Worm (Caenorhabditis elegans) whole organism, mixed stage, embryonic: Measurements from ENCODE around the gene F38H4.3.

Experiments
- M03D4.4 ChIP-seq: sonication (generic microtip); optimal IDR thresholded peaks from 2 replicates; lab custom pipeline; 2017; ENCODE audit warnings: mild to moderate bottlenecking, missing genetic modification characterization, missing compliant biosample characterization
- blmp-1 ChIP-seq: fragments of 150-350 bp; optimal IDR thresholded peaks from 2 replicates; lab custom pipeline; 2014; ENCODE audit warnings: missing biosample characterization, missing genetic modification characterization
- ces-1 ChIP-seq: fragments of 150-350 bp; optimal IDR thresholded peaks from 2 replicates; lab custom pipeline; 2014; ENCODE audit warnings: missing biosample characterization, missing genetic modification reagents, missing genetic modification characterization
- elt-1 ChIP-seq: sonication (generic microtip); optimal IDR thresholded peaks from 2 replicates; lab custom pipeline; 2017; ENCODE audit warnings: missing genetic modification characterization, mild to moderate bottlenecking, missing compliant biosample characterization, antibody characterized with exemption, moderate library complexity, borderline replicate concordance; ENCODE audit not compliant: insufficient read depth
- ham-2 ChIP-seq: fragments of 200-800 bp; sonication (Bioruptor generic); optimal IDR thresholded peaks from 2 replicates; lab custom pipeline; 2018; ENCODE audit warnings: mild to moderate bottlenecking, missing genetic modification characterization, missing compliant biosample characterization
- lin-13 ChIP-seq: fragments of 150-350 bp; optimal IDR thresholded peaks from 2 replicates; lab custom pipeline; 2014; ENCODE audit warnings: missing biosample characterization, missing genetic modification characterization
- mab-5 ChIP-seq: fragments of 150-350 bp; optimal IDR thresholded peaks from 2 replicates; lab custom pipeline; 2014; ENCODE audit warnings: missing biosample characterization, missing genetic modification characterization
- nhr-12 ChIP-seq: fragments of 150-350 bp; optimal IDR thresholded peaks from 2 replicates; lab custom pipeline; 2014; ENCODE audit warnings: missing biosample characterization, missing genetic modification characterization
- nhr-2 ChIP-seq: fragments of 150-350 bp; optimal IDR thresholded peaks from 2 replicates; lab custom pipeline; 2014; ENCODE audit warnings: missing biosample characterization, missing genetic modification characterization
- nhr-28 ChIP-seq: fragments of 150-350 bp; optimal IDR thresholded peaks from 2 replicates; lab custom pipeline; 2014; ENCODE audit warnings: missing biosample characterization, missing genetic modification characterization
- pha-4 ChIP-seq: fragments of 150-350 bp; optimal IDR thresholded peaks from 2 replicates; lab custom pipeline; 2018; ENCODE audit warnings: missing biosample characterization, missing genetic modification reagents, missing genetic modification characterization
- sem-2 ChIP-seq: fragments of 200-800 bp; sonication (Bioruptor generic); optimal IDR thresholded peaks from 2 replicates; lab custom pipeline; 2018; ENCODE audit warnings: mild to moderate bottlenecking, missing genetic modification characterization, missing compliant biosample characterization
- tbx-8 ChIP-seq: fragments of 200-800 bp; sonication (Bioruptor generic); optimal IDR thresholded peaks from 2 replicates; lab custom pipeline; 2018; ENCODE audit warnings: mild to moderate bottlenecking, missing genetic modification characterization, moderate library complexity, missing compliant biosample characterization
- unc-120 ChIP-seq: sonication (generic microtip); optimal IDR thresholded peaks from 2 replicates; lab custom pipeline; 2017; ENCODE audit warnings: missing genetic modification characterization, missing compliant biosample characterization; ENCODE audit not compliant: poor library complexity, severe bottlenecking
- unc-62 ChIP-seq: fragments of 150-350 bp; optimal IDR thresholded peaks from 2 replicates; lab custom pipeline; 2014; ENCODE audit warnings: missing biosample characterization, missing genetic modification reagents, missing genetic modification characterization
- zip-8 ChIP-seq: fragments of 150-350 bp; optimal IDR thresholded peaks from 2 replicates; lab custom pipeline; 2014; ENCODE audit warnings: missing biosample characterization, missing genetic modification characterization
- ztf-11 ChIP-seq: fragments of 150-350 bp; optimal IDR thresholded peaks from 2 replicates; lab custom pipeline; 2014; ENCODE audit warnings: missing biosample characterization, missing genetic modification characterization

Gene F38H4.3

DNA sequence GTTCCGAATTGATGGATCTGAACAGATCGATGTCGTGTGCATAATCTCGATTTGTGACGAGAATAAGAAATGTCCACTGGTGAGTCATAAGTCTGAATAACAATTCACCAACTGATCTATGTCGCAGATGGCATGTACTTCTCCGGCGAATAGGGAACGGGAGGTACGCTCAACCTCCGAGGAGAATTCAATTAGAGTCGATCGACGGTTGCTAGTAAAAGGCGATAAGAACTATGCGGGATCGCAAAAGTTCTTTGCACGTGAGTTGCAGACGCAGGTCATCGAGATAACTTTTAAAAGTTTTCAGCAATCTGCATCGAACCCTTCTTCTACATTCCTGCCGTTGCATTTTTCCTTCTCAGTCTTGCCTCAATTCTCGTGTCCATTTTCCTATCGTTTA is 40.3 kb downstream of the F38H4.3 start:
- no peak for TF ChIP-seq nhr-12

- TF ChIP-seq pha-4 (tag; lab: Kevin White, UChicago) (no peak), blmp-1 (tag; lab: Kevin White, UChicago) (peak; percentile 63), ham-2 (GFP tag; lab: Kevin White, UChicago) (peak; percentile 94), unc-62 (peak; percentile 41), ztf-11 (tag; lab: Kevin White, UChicago) (no peak), elt-1 (tag; lab: Kevin White, UChicago) (peak; percentile 75), nhr-28 (no peak)
- TF ChIP-seq, all 35 proteins: peak for 4
Measured at ce11 chrIV:11883478-11883877, 41.3 kb downstream of the F38H4.3 start.

- TF ChIP-seq blmp-1 (tag; lab: Kevin White, UChicago) (peak; percentile 27), zip-8 (no peak)
Measured at ce11 chrIV:11885313-11885712, 43.1 kb downstream of the F38H4.3 start, which contains the start of gene let-653. TSS of gene let-653 (plus strand) at chrIV:11885613.

ce11 chrIV:11892545-11892944 is 50.3 kb downstream of the F38H4.3 start:
- no peak for TF ChIP-seq lin-13 (tag; lab: Kevin White, UChicago)
- TF ChIP-seq nhr-12 = no peak

DNA sequence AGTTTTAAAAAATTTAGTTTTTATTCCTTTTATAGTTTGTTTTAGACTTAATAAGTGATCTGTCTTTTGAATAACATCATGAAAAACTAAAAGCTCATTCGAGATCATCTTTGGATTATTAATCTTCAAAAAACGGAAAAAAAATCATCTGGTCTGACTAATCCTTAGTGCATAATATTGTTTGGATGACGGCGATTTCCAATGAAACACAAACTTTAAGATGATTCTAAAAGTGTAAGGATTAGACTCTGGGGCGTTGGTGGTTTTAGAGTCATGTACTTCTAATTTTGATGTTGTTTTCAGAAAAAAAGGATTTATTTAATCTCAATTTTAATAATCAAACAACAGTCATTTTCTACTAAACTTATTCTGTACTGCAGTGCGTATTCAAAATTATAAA is 51.1 kb downstream of the F38H4.3 start:
- TF ChIP-seq ces-1 (no peak), mab-5 (tag; lab: Kevin White, UChicago) (no peak), unc-120 (tag; lab: Kevin White, UChicago) (no peak), M03D4.4 (tag; lab: Kevin White, UChicago) (no peak), tbx-8 (GFP tag; lab: Kevin White, UChicago) (no peak), zip-8 (no peak), nhr-28 (no peak), nhr-2 (tag; lab: Kevin White, UChicago) (no peak), sem-2 (no peak)
